Worm (Caenorhabditis elegans) whole organism, late embryonic: ENCODE results near the gene F11E6.11.

ENCODE experiments used
- F13H6.1 ChIP-seq: sonication (generic microtip); optimal IDR thresholded peaks from 2 replicates; lab custom pipeline; 2016; ENCODE audit warnings: missing genetic modification characterization, missing compliant biosample characterization
- K09A11.1 ChIP-seq: sonication (generic microtip); optimal IDR thresholded peaks from 2 replicates; lab custom pipeline; 2017; ENCODE audit warnings: antibody characterized with exemption, mild to moderate bottlenecking, missing genetic modification characterization, missing compliant biosample characterization; ENCODE audit not compliant: insufficient read depth
- T23F11.4 ChIP-seq: fragments of 200-800 bp; sonication (Bioruptor generic); optimal IDR thresholded peaks from 2 replicates; lab custom pipeline; 2018; ENCODE audit warnings: mild to moderate bottlenecking, missing genetic modification characterization, missing compliant biosample characterization
- ama-1 ChIP-seq: fragments of 150-350 bp; optimal IDR thresholded peaks from 2 replicates; lab custom pipeline; 2014
- ceh-18 ChIP-seq: sonication (generic microtip); optimal IDR thresholded peaks from 2 replicates; lab custom pipeline; 2016; ENCODE audit warnings: missing genetic modification characterization, missing compliant biosample characterization
- ceh-19 ChIP-seq: fragments of 200-800 bp; sonication (Bioruptor generic); optimal IDR thresholded peaks from 2 replicates; lab custom pipeline; 2018; ENCODE audit warnings: mild to moderate bottlenecking, missing genetic modification characterization, missing compliant biosample characterization
- ceh-45 ChIP-seq: fragments of 200-800 bp; sonication (Bioruptor generic); IDR thresholded peaks from 2 replicates; pipeline ENCODE4 v1.3.6; 2022; ENCODE audit warnings: missing genetic modification reagents, missing genetic modification characterization, missing compliant biosample characterization
- ceh-48 ChIP-seq: sonication (generic microtip); optimal IDR thresholded peaks from 2 replicates; lab custom pipeline; 2016; ENCODE audit warnings: missing genetic modification characterization, inconsistent platforms, missing compliant biosample characterization
- ceh-6 ChIP-seq: fragments of 200-800 bp; sonication (Bioruptor generic); optimal IDR thresholded peaks from 2 replicates; lab custom pipeline; 2018; ENCODE audit warnings: mild to moderate bottlenecking, missing genetic modification characterization, missing compliant biosample characterization
- ceh-9 ChIP-seq: sonication (generic microtip); optimal IDR thresholded peaks from 2 replicates; lab custom pipeline; 2016; ENCODE audit warnings: mild to moderate bottlenecking, missing genetic modification characterization, inconsistent platforms, missing compliant biosample characterization
- dmd-4 ChIP-seq: sonication (generic microtip); optimal IDR thresholded peaks from 2 replicates; lab custom pipeline; 2016; ENCODE audit warnings: borderline replicate concordance, missing genetic modification characterization, missing compliant biosample characterization
- dve-1 ChIP-seq: sonication (generic microtip); optimal IDR thresholded peaks from 2 replicates; lab custom pipeline; 2017; ENCODE audit warnings: antibody characterized with exemption, mild to moderate bottlenecking, missing genetic modification characterization, missing compliant biosample characterization
- elt-2 ChIP-seq: sonication (generic microtip); optimal IDR thresholded peaks from 2 replicates; lab custom pipeline; 2016; ENCODE audit warnings: missing genetic modification reagents, missing genetic modification characterization, missing compliant biosample characterization
- ets-4 ChIP-seq: sonication (generic microtip); optimal IDR thresholded peaks from 2 replicates; lab custom pipeline; 2016; ENCODE audit warnings: missing genetic modification characterization, missing compliant biosample characterization
- eyg-1 ChIP-seq: sonication (generic microtip); optimal IDR thresholded peaks from 2 replicates; lab custom pipeline; 2016; ENCODE audit warnings: missing genotype, missing genetic modification characterization, missing compliant biosample characterization
- fax-1 ChIP-seq: sonication (generic microtip); optimal IDR thresholded peaks from 2 replicates; lab custom pipeline; 2016; ENCODE audit warnings: missing genotype, missing genetic modification characterization, missing compliant biosample characterization
- fkh-10 ChIP-seq: fragments of 150-350 bp; optimal IDR thresholded peaks from 2 replicates; lab custom pipeline; 2014; ENCODE audit warnings: missing biosample characterization, missing genetic modification reagents, missing genetic modification characterization
- hlh-30 ChIP-seq: sonication (generic microtip); optimal IDR thresholded peaks from 2 replicates; lab custom pipeline; 2017; ENCODE audit warnings: antibody characterized with exemption, missing genetic modification characterization, missing compliant biosample characterization; ENCODE audit not compliant: insufficient read depth
- hlh-6 ChIP-seq: sonication (generic microtip); optimal IDR thresholded peaks from 2 replicates; lab custom pipeline; 2016; ENCODE audit warnings: missing genotype, missing genetic modification characterization, missing compliant biosample characterization
- lim-6 ChIP-seq: sonication (generic microtip); optimal IDR thresholded peaks from 2 replicates; lab custom pipeline; 2016; ENCODE audit warnings: missing genetic modification characterization, missing compliant biosample characterization
- lin-11 ChIP-seq: fragments of 200-800 bp; sonication (Bioruptor generic); optimal IDR thresholded peaks from 2 replicates; lab custom pipeline; 2018; ENCODE audit warnings: mild to moderate bottlenecking, missing genetic modification characterization, missing compliant biosample characterization
- madf-2 ChIP-seq: sonication (generic microtip); optimal IDR thresholded peaks from 2 replicates; lab custom pipeline; 2017; ENCODE audit warnings: missing genetic modification characterization, missing compliant biosample characterization
- mec-3 ChIP-seq: sonication (generic microtip); optimal IDR thresholded peaks from 2 replicates; lab custom pipeline; 2016; ENCODE audit warnings: borderline replicate concordance, missing genetic modification characterization, missing compliant biosample characterization
- nfya-1 ChIP-seq: sonication (generic microtip); optimal IDR thresholded peaks from 2 replicates; lab custom pipeline; 2017; ENCODE audit warnings: missing genetic modification characterization, mild to moderate bottlenecking, missing compliant biosample characterization, antibody characterized with exemption, moderate library complexity
- nhr-232 ChIP-seq: sonication (generic microtip); optimal IDR thresholded peaks from 2 replicates; lab custom pipeline; 2016; ENCODE audit warnings: missing genetic modification characterization, missing compliant biosample characterization
- npax-4 ChIP-seq: sonication (generic microtip); optimal IDR thresholded peaks from 2 replicates; lab custom pipeline; 2016; ENCODE audit warnings: missing genetic modification characterization, missing compliant biosample characterization
- pag-3 ChIP-seq: sonication (generic microtip); optimal IDR thresholded peaks from 2 replicates; lab custom pipeline; 2016; ENCODE audit warnings: missing compliant biosample characterization, missing genetic modification characterization, borderline replicate concordance
- pat-9 ChIP-seq: fragments of 200-800 bp; sonication (Bioruptor generic); optimal IDR thresholded peaks from 2 replicates; lab custom pipeline; 2018; ENCODE audit warnings: mild to moderate bottlenecking, missing genetic modification characterization, moderate library complexity, missing compliant biosample characterization
- pqm-1 ChIP-seq: sonication (generic microtip); optimal IDR thresholded peaks from 2 replicates; lab custom pipeline; 2016; ENCODE audit warnings: missing genetic modification characterization, missing compliant biosample characterization
- pros-1 ChIP-seq: fragments of 150-350 bp; optimal IDR thresholded peaks from 2 replicates; lab custom pipeline; 2014; ENCODE audit warnings: missing biosample characterization, missing genetic modification reagents, missing genetic modification characterization
- ref-2 ChIP-seq: sonication (generic microtip); optimal IDR thresholded peaks from 2 replicates; lab custom pipeline; 2016; ENCODE audit warnings: missing genetic modification characterization, missing compliant biosample characterization
- rnt-1 ChIP-seq: sonication (generic microtip); optimal IDR thresholded peaks from 2 replicates; lab custom pipeline; 2016; ENCODE audit warnings: missing genetic modification characterization, missing compliant biosample characterization
- sdc-2 ChIP-seq: sonication (generic microtip); optimal IDR thresholded peaks from 2 replicates; lab custom pipeline; 2016; ENCODE audit warnings: missing genotype, missing genetic modification characterization, missing compliant biosample characterization
- sox-4 ChIP-seq: sonication (generic microtip); optimal IDR thresholded peaks from 2 replicates; lab custom pipeline; 2017; ENCODE audit warnings: mild to moderate bottlenecking, missing genetic modification characterization, inconsistent platforms, missing compliant biosample characterization
- tbx-2 ChIP-seq: sonication (generic microtip); optimal IDR thresholded peaks from 2 replicates; lab custom pipeline; 2016; ENCODE audit warnings: missing genetic modification characterization, missing compliant biosample characterization
- tbx-7 ChIP-seq: sonication (generic microtip); optimal IDR thresholded peaks from 2 replicates; lab custom pipeline; 2016; ENCODE audit warnings: missing genotype, missing genetic modification characterization, missing compliant biosample characterization
- ttx-3 ChIP-seq: sonication (generic microtip); optimal IDR thresholded peaks from 2 replicates; lab custom pipeline; 2016; ENCODE audit warnings: missing genetic modification reagents, missing genetic modification characterization, missing compliant biosample characterization
- unc-42 ChIP-seq: sonication (generic microtip); optimal IDR thresholded peaks from 2 replicates; lab custom pipeline; 2016; ENCODE audit warnings: missing genotype, missing genetic modification characterization, missing compliant biosample characterization
- unc-55 ChIP-seq: sonication (generic microtip); optimal IDR thresholded peaks from 2 replicates; lab custom pipeline; 2017; ENCODE audit warnings: missing biosample characterization, missing genetic modification reagents, missing genetic modification characterization
- ztf-16 ChIP-seq: sonication (generic microtip); optimal IDR thresholded peaks from 2 replicates; lab custom pipeline; 2017; ENCODE audit warnings: missing genetic modification characterization, missing compliant biosample characterization

F11E6.11 gene

DNA sequence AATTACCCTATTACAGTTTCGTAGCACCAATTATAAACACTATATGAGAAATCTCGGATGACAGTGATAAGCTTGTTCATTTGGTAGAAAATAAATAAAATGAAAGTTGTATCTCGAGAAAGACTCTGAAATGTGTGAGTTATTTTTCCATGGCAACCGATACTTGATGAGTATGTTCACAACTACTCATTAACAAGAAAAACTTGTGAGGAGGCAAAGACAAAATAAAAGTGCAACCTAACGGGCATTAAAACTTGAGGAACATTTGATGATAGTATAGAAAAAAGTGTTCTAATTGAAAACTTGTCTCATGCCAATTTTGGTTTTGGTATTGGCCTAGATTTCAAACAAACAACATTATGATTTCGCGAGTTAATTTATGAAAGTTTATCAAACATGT lies 6.1 kb upstream of the F11E6.11 start, which contains the start of gene gcy-27:
gcy-27 (minus strand) TSS at position 101 of the 400 bp plus-strand sequence.
- TF ChIP-seq nhr-232 (tag; lab: Kevin White, UChicago): no peak
- TF ChIP-seq tbx-2 (tag; lab: Kevin White, UChicago): no peak
- no peak for TF ChIP-seq ceh-18
- TF ChIP-seq hlh-30 (tag; lab: Kevin White, UChicago): no peak
- no peak for TF ChIP-seq K09A11.1 (tag; lab: Kevin White, UChicago)
- TF ChIP-seq dmd-4: no peak
- no peak for TF ChIP-seq rnt-1 (tag; lab: Kevin White, UChicago)
- TF ChIP-seq ets-4 (tag; lab: Kevin White, UChicago): no peak
- no peak for TF ChIP-seq eyg-1 (tag; lab: Kevin White, UChicago)
- TF ChIP-seq ceh-45: no peak
- TF ChIP-seq ceh-48 (tag; lab: Kevin White, UChicago): no peak
- TF ChIP-seq madf-2 (tag; lab: Kevin White, UChicago): no peak
- TF ChIP-seq nfya-1 (tag; lab: Kevin White, UChicago): no peak

DNA sequence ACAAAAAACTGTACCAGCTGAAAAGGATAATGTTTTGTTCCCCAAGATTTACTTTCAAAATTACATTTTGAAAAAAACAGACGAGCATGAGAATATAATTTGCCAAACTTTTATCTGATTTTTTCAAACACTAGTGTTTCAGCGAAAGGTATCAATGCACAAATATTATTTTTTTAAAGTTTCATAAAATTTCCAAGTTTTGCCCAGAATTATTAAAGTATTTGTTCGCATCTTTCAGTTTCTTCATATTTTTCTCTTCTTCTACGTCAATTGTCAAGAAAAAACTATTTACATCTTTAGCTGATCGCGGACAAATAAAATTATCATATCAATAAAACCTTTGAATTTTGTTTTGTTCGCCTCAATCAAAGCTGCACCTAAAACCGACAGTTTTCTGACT lies 5.6 kb upstream of the F11E6.11 start, which contains the start of gene C06A12.8:
C06A12.8 (plus strand) TSS at position 301 of the 400 bp plus-strand sequence.
- TF ChIP-seq mec-3: no peak
- TF ChIP-seq ttx-3 (tag; lab: Kevin White, UChicago): no peak
- TF ChIP-seq pqm-1 (tag; lab: Kevin White, UChicago): no peak
- no peak for TF ChIP-seq unc-55
- no peak for TF ChIP-seq hlh-6 (tag; lab: Kevin White, UChicago)
- no peak for TF ChIP-seq ztf-16 (tag; lab: Kevin White, UChicago)
- no peak for TF ChIP-seq sdc-2 (tag; lab: Kevin White, UChicago)
- no peak for TF ChIP-seq ceh-19 (GFP tag; lab: Kevin White, UChicago)
- no peak for TF ChIP-seq K09A11.1 (tag; lab: Kevin White, UChicago)
- no peak for TF ChIP-seq eyg-1 (tag; lab: Kevin White, UChicago)
- no peak for TF ChIP-seq pros-1 (tag; lab: Kevin White, UChicago)
- no peak for TF ChIP-seq ceh-6 (GFP tag; lab: Kevin White, UChicago)
- no peak for TF ChIP-seq ceh-9 (tag; lab: Kevin White, UChicago)
- TF ChIP-seq ama-1 (lab: Kevin White, UChicago): no peak
- TF ChIP-seq tbx-7 (tag; lab: Kevin White, UChicago): no peak
- no peak for TF ChIP-seq pat-9 (tag; lab: Kevin White, UChicago)

DNA sequence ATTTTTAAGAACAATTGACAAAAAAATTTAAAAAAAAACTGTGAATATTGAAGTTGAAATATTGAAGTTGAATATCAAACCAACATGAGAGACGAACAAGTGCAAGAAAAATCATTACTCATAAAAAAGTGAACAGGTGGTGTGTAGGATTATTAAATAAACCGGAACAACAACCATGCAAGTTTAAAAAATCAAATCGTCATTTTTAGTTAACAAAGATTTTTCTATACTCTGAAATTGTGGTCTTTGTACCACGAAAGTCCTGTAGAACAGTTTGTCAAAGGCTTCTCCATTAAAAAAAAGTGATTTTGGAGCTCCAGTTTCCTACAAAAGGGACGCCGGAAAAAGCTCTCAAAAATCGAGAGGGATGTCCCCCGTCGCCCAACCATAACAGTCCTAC lies 2.6 kb upstream of the F11E6.11 start, which contains the start of gene C06A12.19:
C06A12.19 (minus strand) TSS at position 101 of the 400 bp plus-strand sequence.
- no peak for TF ChIP-seq pag-3
- no peak for TF ChIP-seq elt-2 (tag; lab: Kevin White, UChicago)
- TF ChIP-seq sox-4: no peak
- TF ChIP-seq T23F11.4: no peak
- TF ChIP-seq lim-6: no peak
- TF ChIP-seq pros-1 (tag; lab: Kevin White, UChicago): no peak
- TF ChIP-seq tbx-7 (tag; lab: Kevin White, UChicago): no peak
- TF ChIP-seq fkh-10 (GFP tag; lab: Kevin White, UChicago): no peak
- TF ChIP-seq unc-42 (tag; lab: Kevin White, UChicago): no peak
- TF ChIP-seq pqm-1 (tag; lab: Kevin White, UChicago): no peak
- TF ChIP-seq nfya-1 (tag; lab: Kevin White, UChicago): no peak
- TF ChIP-seq ref-2 (tag; lab: Kevin White, UChicago): no peak
- TF ChIP-seq ceh-6 (GFP tag; lab: Kevin White, UChicago): no peak

DNA sequence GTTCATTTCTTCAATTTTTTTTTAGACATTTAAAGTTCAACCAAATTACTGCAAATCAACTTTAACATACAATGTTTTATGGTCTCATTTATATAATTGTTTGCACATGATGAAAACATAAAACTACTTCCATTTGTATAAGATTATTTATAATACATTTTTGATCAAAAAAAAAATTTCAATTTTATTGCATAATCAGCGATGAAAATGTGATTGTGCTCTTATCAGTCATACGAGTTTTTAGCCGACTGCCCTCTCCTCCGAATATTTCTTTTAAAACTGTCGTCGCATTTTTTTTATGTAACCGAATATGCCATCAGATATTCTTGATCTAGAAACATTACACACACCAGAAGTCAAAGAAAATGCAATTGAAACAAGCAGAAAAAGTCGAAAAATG lies 2.2 kb upstream of the F11E6.11 start, which contains the start of gene F08A7.1:
F08A7.1 (plus strand) TSS at position 191 of the 400 bp plus-strand sequence.
- TF ChIP-seq lin-11 (tag; lab: Kevin White, UChicago): no peak
- no peak for TF ChIP-seq F13H6.1 (tag; lab: Kevin White, UChicago)
- no peak for TF ChIP-seq ref-2 (tag; lab: Kevin White, UChicago)
- TF ChIP-seq sdc-2 (tag; lab: Kevin White, UChicago): no peak
- TF ChIP-seq nfya-1 (tag; lab: Kevin White, UChicago): no peak
- no peak for TF ChIP-seq ztf-16 (tag; lab: Kevin White, UChicago)
- TF ChIP-seq fax-1 (tag; lab: Kevin White, UChicago): no peak
- no peak for TF ChIP-seq unc-42 (tag; lab: Kevin White, UChicago)
- TF ChIP-seq npax-4 (tag; lab: Kevin White, UChicago): no peak
- TF ChIP-seq mec-3: no peak
- no peak for TF ChIP-seq dve-1 (tag; lab: Kevin White, UChicago)
- TF ChIP-seq hlh-30 (tag; lab: Kevin White, UChicago): no peak
- no peak for TF ChIP-seq ceh-9 (tag; lab: Kevin White, UChicago)
- no peak for TF ChIP-seq sox-4
